Worm (Caenorhabditis elegans) whole organism, L4 larva: ENCODE measurements around the gene F13H6.5.

Experiments used
- D1046.2 ChIP-seq: fragments of 200-800 bp; sonication (Bioruptor generic); IDR thresholded peaks from 2 replicates; pipeline ENCODE4 v1.3.6; 2022; ENCODE audit warnings: missing genetic modification characterization, missing compliant biosample characterization
- F26F4.8 ChIP-seq: fragments of 200-800 bp; sonication (Bioruptor generic); conservative IDR thresholded peaks from 2 replicates; pipeline ENCODE4 v1.3.6; 2022; ENCODE audit warnings: missing genetic modification characterization, missing compliant biosample characterization
- F37D6.2 ChIP-seq: sonication (generic microtip); optimal IDR thresholded peaks from 2 replicates; lab custom pipeline; 2016; ENCODE audit warnings: mild to moderate bottlenecking, missing genetic modification characterization, missing compliant biosample characterization
- F44E2.7 ChIP-seq: fragments of 200-800 bp; sonication (Bioruptor generic); IDR thresholded peaks from 2 replicates; pipeline ENCODE4 v2.1.2; 2022; ENCODE audit warnings: missing genetic modification characterization, missing compliant biosample characterization
- Y48G9A.11 ChIP-seq: fragments of 200-800 bp; sonication (Bioruptor generic); IDR thresholded peaks from 2 replicates; pipeline ENCODE4 v1.3.6; 2022; ENCODE audit warnings: missing genetic modification reagents, missing genetic modification characterization, missing compliant biosample characterization
- Y5F2A.4 ChIP-seq: fragments of 200-800 bp; sonication (Bioruptor generic); optimal IDR thresholded peaks from 2 replicates; lab custom pipeline; 2018; ENCODE audit warnings: mild to moderate bottlenecking, missing genetic modification characterization, missing compliant biosample characterization
- ZK337.2 ChIP-seq: fragments of 200-800 bp; sonication (Bioruptor generic); IDR thresholded peaks from 2 replicates; pipeline ENCODE4 v1.3.6; 2022; ENCODE audit warnings: missing genetic modification reagents, missing genetic modification characterization, missing compliant biosample characterization
- arid-1 ChIP-seq: fragments of 200-800 bp; sonication (Bioruptor generic); conservative IDR thresholded peaks from 2 replicates; pipeline ENCODE4 v1.3.6; 2022; ENCODE audit warnings: missing genetic modification reagents, missing genetic modification characterization, missing compliant biosample characterization
- daf-16 ChIP-seq, 3 experiments: sonication (generic microtip); optimal IDR thresholded peaks; 2 replicates each; lab custom pipeline; 2016 to 2017; ENCODE audit warnings: missing genetic modification characterization in 3 of 3, missing genetic modification reagents in 3 of 3, mild to moderate bottlenecking in 2 of 3, missing compliant biosample characterization in 2 of 3, missing biosample characterization in 1 of 3, moderate library complexity in 1 of 3
- daf-19 ChIP-seq: fragments of 200-800 bp; sonication (Bioruptor generic); conservative IDR thresholded peaks from 2 replicates; pipeline ENCODE4 v1.3.6; 2022; ENCODE audit warnings: missing genetic modification characterization, missing compliant biosample characterization
- daf-8 ChIP-seq: fragments of 200-800 bp; sonication (Bioruptor generic); IDR thresholded peaks from 2 replicates; pipeline ENCODE4 v1.3.6; 2022; ENCODE audit warnings: missing genetic modification characterization, missing compliant biosample characterization
- dmd-6 ChIP-seq: fragments of 200-800 bp; sonication (Bioruptor generic); IDR thresholded peaks from 2 replicates; pipeline ENCODE4 v1.3.6; 2022; ENCODE audit warnings: missing genetic modification reagents, missing genetic modification characterization, missing compliant biosample characterization
- dmd-9 ChIP-seq: fragments of 200-800 bp; sonication (Bioruptor generic); IDR thresholded peaks from 2 replicates; pipeline ENCODE4 v1.3.6; 2022; ENCODE audit warnings: missing genetic modification reagents, missing genetic modification characterization, missing compliant biosample characterization
- duxl-1 ChIP-seq: sonication (generic microtip); optimal IDR thresholded peaks from 2 replicates; lab custom pipeline; 2016; ENCODE audit warnings: mild to moderate bottlenecking, missing genetic modification characterization, moderate library complexity, missing compliant biosample characterization; ENCODE audit not compliant: poor library complexity
- egl-27 ChIP-seq: sonication (generic microtip); optimal IDR thresholded peaks from 3 replicates; lab custom pipeline; 2017; ENCODE audit warnings: missing biosample characterization, missing genetic modification reagents, missing genetic modification characterization
- hif-1 ChIP-seq, 2 experiments: sonication (generic microtip); optimal IDR thresholded peaks; 2 replicates each; lab custom pipeline; 2016 to 2017; ENCODE audit warnings: missing compliant biosample characterization in 2 of 2, missing genetic modification characterization in 2 of 2, missing genetic modification reagents in 2 of 2, missing genotype in 2 of 2, mild to moderate bottlenecking in 1 of 2
- hlh-11 ChIP-seq: fragments of 200-800 bp; sonication (Bioruptor generic); optimal IDR thresholded peaks from 2 replicates; lab custom pipeline; 2018; ENCODE audit warnings: mild to moderate bottlenecking, missing genetic modification characterization, missing compliant biosample characterization
- hmg-1.1 ChIP-seq: fragments of 200-800 bp; sonication (Bioruptor generic); IDR thresholded peaks from 2 replicates; pipeline ENCODE4 v1.3.6; 2022; ENCODE audit warnings: missing genetic modification reagents, missing genetic modification characterization, missing compliant biosample characterization
- lim-7 ChIP-seq: fragments of 200-800 bp; sonication (Bioruptor generic); IDR thresholded peaks from 2 replicates; pipeline ENCODE4 v1.3.6; 2022; ENCODE audit warnings: missing genetic modification characterization, missing compliant biosample characterization
- lin-13 ChIP-seq: fragments of 150-350 bp; optimal IDR thresholded peaks from 2 replicates; lab custom pipeline; 2014; ENCODE audit warnings: missing biosample characterization, missing genetic modification reagents, missing genetic modification characterization
- lin-15B ChIP-seq: fragments of 150-350 bp; sonication (generic microtip); optimal IDR thresholded peaks from 3 replicates; lab custom pipeline; 2014; ENCODE audit warnings: missing biosample characterization, missing genetic modification characterization
- lin-29 ChIP-seq: fragments of 200-800 bp; sonication (Bioruptor generic); IDR thresholded peaks from 2 replicates; pipeline ENCODE4 v1.3.6; 2022; ENCODE audit warnings: missing genetic modification reagents, missing genetic modification characterization, missing compliant biosample characterization
- lin-38 ChIP-seq: fragments of 200-800 bp; sonication (Bioruptor generic); IDR thresholded peaks from 2 replicates; pipeline ENCODE4 v1.3.6; 2022; ENCODE audit warnings: missing genetic modification reagents, missing genetic modification characterization, missing compliant biosample characterization
- lsy-2 ChIP-seq, 2 experiments: fragments of 150-350 bp in 1 of 2; sonication (generic microtip) in 1 of 2; optimal IDR thresholded peaks; 2 replicates each; lab custom pipeline; 2014 to 2017; ENCODE audit warnings: missing biosample characterization in 2 of 2, missing genetic modification characterization in 2 of 2
- madf-5 ChIP-seq, 2 experiments: fragments of 200-800 bp; sonication (Bioruptor generic); IDR thresholded peaks; 2 replicates each; pipeline ENCODE4 v1.3.6; 2022; ENCODE audit warnings: missing compliant biosample characterization in 2 of 2, missing genetic modification characterization in 2 of 2
- madf-9 ChIP-seq: fragments of 200-800 bp; sonication (Bioruptor generic); conservative IDR thresholded peaks from 2 replicates; pipeline ENCODE4 v1.3.6; 2022; ENCODE audit warnings: missing genetic modification reagents, missing genetic modification characterization, missing compliant biosample characterization
- mes-2 ChIP-seq: sonication (generic microtip); optimal IDR thresholded peaks from 2 replicates; lab custom pipeline; 2016; ENCODE audit warnings: missing genotype, mild to moderate bottlenecking, missing genetic modification characterization, missing compliant biosample characterization; ENCODE audit not compliant: poor library complexity, severe bottlenecking
- mxl-2 ChIP-seq: fragments of 200-800 bp; sonication (Bioruptor generic); conservative IDR thresholded peaks from 2 replicates; pipeline ENCODE4 v1.3.6; 2022; ENCODE audit warnings: missing genetic modification reagents, missing genetic modification characterization, missing compliant biosample characterization
- nhr-25 ChIP-seq: sonication (generic microtip); optimal IDR thresholded peaks from 2 replicates; lab custom pipeline; 2017; ENCODE audit warnings: missing genetic modification characterization, mild to moderate bottlenecking, missing compliant biosample characterization, antibody characterized with exemption, moderate library complexity, borderline replicate concordance; ENCODE audit not compliant: insufficient read depth
- nhr-41 ChIP-seq: fragments of 200-800 bp; sonication (Bioruptor generic); IDR thresholded peaks from 2 replicates; pipeline ENCODE4 v1.3.6; 2022; ENCODE audit warnings: missing genetic modification reagents, missing genetic modification characterization, missing compliant biosample characterization
- nhr-42 ChIP-seq: fragments of 200-800 bp; sonication (Bioruptor generic); IDR thresholded peaks from 2 replicates; pipeline ENCODE4 v1.3.6; 2022; ENCODE audit warnings: missing genetic modification characterization, missing compliant biosample characterization
- nhr-48 ChIP-seq: sonication (generic microtip); optimal IDR thresholded peaks from 2 replicates; lab custom pipeline; 2016; ENCODE audit warnings: mild to moderate bottlenecking, missing genetic modification characterization, missing compliant biosample characterization
- nhr-6 ChIP-seq: fragments of 150-350 bp; optimal IDR thresholded peaks from 2 replicates; lab custom pipeline; 2014; ENCODE audit warnings: missing biosample characterization, missing genetic modification characterization
- nhr-77 ChIP-seq: fragments of 150-350 bp; optimal IDR thresholded peaks from 2 replicates; lab custom pipeline; 2014; ENCODE audit warnings: missing biosample characterization, missing genetic modification characterization
- php-3 ChIP-seq: fragments of 200-800 bp; sonication (Bioruptor generic); IDR thresholded peaks from 2 replicates; pipeline ENCODE4 v1.3.6; 2022; ENCODE audit warnings: missing genetic modification reagents, missing genetic modification characterization, missing compliant biosample characterization
- sdz-12 ChIP-seq: fragments of 200-800 bp; sonication (Bioruptor generic); optimal IDR thresholded peaks from 2 replicates; lab custom pipeline; 2018; ENCODE audit warnings: mild to moderate bottlenecking, missing genetic modification characterization, missing compliant biosample characterization
- set-16 ChIP-seq: fragments of 200-800 bp; sonication (Bioruptor generic); IDR thresholded peaks from 2 replicates; pipeline ENCODE4 v1.3.6; 2022; ENCODE audit warnings: missing genetic modification reagents, missing genetic modification characterization, missing compliant biosample characterization
- skn-1 ChIP-seq: fragments of 150-350 bp; optimal IDR thresholded peaks from 2 replicates; lab custom pipeline; 2014; ENCODE audit warnings: missing biosample characterization, missing genetic modification characterization
- snpc-1.2 ChIP-seq: fragments of 200-800 bp; sonication (Bioruptor generic); IDR thresholded peaks from 2 replicates; pipeline ENCODE4 v1.3.6; 2022; ENCODE audit warnings: missing genetic modification reagents, missing genetic modification characterization, missing compliant biosample characterization
- spr-3 ChIP-seq: fragments of 200-800 bp; sonication (Bioruptor generic); optimal IDR thresholded peaks from 2 replicates; lab custom pipeline; 2018; ENCODE audit warnings: mild to moderate bottlenecking, missing genetic modification characterization, missing compliant biosample characterization
- tag-97 ChIP-seq: fragments of 200-800 bp; sonication (Bioruptor generic); IDR thresholded peaks from 2 replicates; pipeline ENCODE4 v1.3.6; 2022; ENCODE audit warnings: missing genetic modification characterization, missing compliant biosample characterization
- tra-1 ChIP-seq: fragments of 200-800 bp; sonication (Bioruptor generic); IDR thresholded peaks from 2 replicates; pipeline ENCODE4 v1.3.6; 2022; ENCODE audit warnings: missing genetic modification reagents, missing genetic modification characterization, missing compliant biosample characterization
- unc-130 ChIP-seq: sonication (generic microtip); optimal IDR thresholded peaks from 2 replicates; lab custom pipeline; 2016; ENCODE audit warnings: missing genetic modification reagents, missing genetic modification characterization, missing compliant biosample characterization
- vab-7 ChIP-seq: fragments of 200-800 bp; sonication (Bioruptor generic); IDR thresholded peaks from 2 replicates; pipeline ENCODE4 v1.3.6; 2022; ENCODE audit warnings: missing genetic modification reagents, missing genetic modification characterization, missing compliant biosample characterization
- zfp-2 ChIP-seq: sonication (generic microtip); optimal IDR thresholded peaks from 2 replicates; lab custom pipeline; 2016; ENCODE audit warnings: mild to moderate bottlenecking, missing genetic modification characterization, missing compliant biosample characterization
- zfp-3 ChIP-seq: fragments of 200-800 bp; sonication (Bioruptor generic); conservative IDR thresholded peaks from 2 replicates; pipeline ENCODE4 v1.3.6; 2022; ENCODE audit warnings: missing genetic modification reagents, missing genetic modification characterization, missing compliant biosample characterization
- zip-2 ChIP-seq: fragments of 150-350 bp; optimal IDR thresholded peaks from 2 replicates; lab custom pipeline; 2014; ENCODE audit warnings: missing biosample characterization, missing genetic modification characterization

The F13H6.5 gene

ce11 chrV:6336108-6336507 is 38.6 kb downstream of the F13H6.5 start, which contains the start of gene T28C12.6:
Gene T28C12.6, minus strand, starts transcription at chrV:6336119.
- no peak for TF ChIP-seq ZK337.2 (GFP tag; lab: Robert Waterston, UW)
- no peak for TF ChIP-seq egl-27 (tag; lab: Kevin White, UChicago)
- TF ChIP-seq lin-38 (GFP tag; lab: Robert Waterston, UW) = no peak
- TF ChIP-seq lin-15B (tag; lab: Kevin White, UChicago) = no peak
- TF ChIP-seq daf-16 (GFP tag; optimal IDR thresholded peaks at IDR 0.05; lab: Kevin White, UChicago) = no peak
- TF ChIP-seq daf-16 (tag; optimal IDR thresholded peaks at IDR 0.05; lab: Kevin White, UChicago) = no peak
- TF ChIP-seq madf-9 (GFP tag; lab: Robert Waterston, UW) = no peak
- TF ChIP-seq dmd-9 (GFP tag; lab: Robert Waterston, UW) = no peak
- no peak for TF ChIP-seq lsy-2 (tag; optimal IDR thresholded peaks at IDR 0.05; lab: Kevin White, UChicago)
- no peak for TF ChIP-seq duxl-1 (tag; lab: Kevin White, UChicago)

ce11 chrV:6335226-6335625 is 39.5 kb downstream of the F13H6.5 start:
- no peak for TF ChIP-seq mes-2 (tag; lab: Kevin White, UChicago)
- TF ChIP-seq zfp-3 (GFP tag; lab: Robert Waterston, UW) = peak; percentile 66; the same call in 1 of the 2 replicates
- TF ChIP-seq mxl-2 (GFP tag; lab: Robert Waterston, UW) = peak; percentile 77
- peak; percentile 88 for TF ChIP-seq snpc-1.2 (GFP tag; lab: Robert Waterston, UW)
- peak; percentile 15 for TF ChIP-seq spr-3
- no peak for TF ChIP-seq nhr-77 (tag; lab: Kevin White, UChicago)
- peak; percentile 41 for TF ChIP-seq duxl-1 (tag; lab: Kevin White, UChicago)
- peak; percentile 80 for TF ChIP-seq vab-7 (GFP tag; lab: Robert Waterston, UW)
- no peak for TF ChIP-seq zfp-2
- peak; percentile 13 for TF ChIP-seq lin-13 (GFP tag; lab: Kevin White, UChicago)
- TF ChIP-seq F44E2.7 (GFP tag; lab: Robert Waterston, UW) = peak; percentile 93
- no peak for TF ChIP-seq sdz-12
- TF ChIP-seq php-3 (GFP tag; lab: Robert Waterston, UW) = peak; percentile 64; the same call in 1 of the 2 replicates
- TF ChIP-seq F26F4.8 (GFP tag; lab: Robert Waterston, UW) = peak; percentile 74; the same call in 1 of the 2 replicates
- no peak for TF ChIP-seq set-16 (GFP tag; lab: Robert Waterston, UW)
- no peak for TF ChIP-seq nhr-6
- TF ChIP-seq lin-29 (GFP tag; lab: Robert Waterston, UW) = 0 out of 2 replicates have a peak, but pooled peaks have one; percentile 58
- peak; percentile 82 for TF ChIP-seq arid-1
- TF ChIP-seq nhr-25 (tag; lab: Kevin White, UChicago) = no peak
- no peak for TF ChIP-seq unc-130 (GFP tag; lab: Kevin White, UChicago)
- TF ChIP-seq hmg-1.1 (GFP tag; lab: Robert Waterston, UW) = peak; percentile 49; the same call in 1 of the 2 replicates
- peak; percentile 54 for TF ChIP-seq Y5F2A.4 (GFP tag; lab: Kevin White, UChicago)
- no peak for TF ChIP-seq tag-97 (GFP tag; lab: Robert Waterston, UW)
- no peak for TF ChIP-seq zip-2 (tag; lab: Kevin White, UChicago)
- TF ChIP-seq madf-5 (GFP tag; IDR thresholded peaks at IDR 0.05; lab: Robert Waterston, UW) = peak; percentile 79 to 82
- peak; percentile 84 for TF ChIP-seq daf-19 (GFP tag; lab: Robert Waterston, UW)
- no peak for TF ChIP-seq hlh-11 (tag; lab: Kevin White, UChicago)
- peak; percentile 73 for TF ChIP-seq tra-1 (GFP tag; lab: Robert Waterston, UW)
- no peak for TF ChIP-seq skn-1 (tag; lab: Kevin White, UChicago)
- TF ChIP-seq nhr-48 = peak; percentile 46
- no peak for TF ChIP-seq hif-1 (tag; optimal IDR thresholded peaks at IDR 0.05; lab: Kevin White, UChicago)
- TF ChIP-seq dmd-6 (GFP tag; lab: Robert Waterston, UW) = no peak; the same call in 1 of the 2 replicates
- no peak for TF ChIP-seq F37D6.2
- TF ChIP-seq D1046.2 (GFP tag; lab: Robert Waterston, UW) = peak; percentile 72; the same call in 1 of the 2 replicates
- peak; percentile 81; the same call in 1 of the 2 replicates for TF ChIP-seq Y48G9A.11
- no peak for TF ChIP-seq daf-8
- 0 out of 2 replicates have a peak, but pooled peaks have one; percentile 43 for TF ChIP-seq nhr-42 (GFP tag; lab: Robert Waterston, UW)
- TF ChIP-seq nhr-41 (GFP tag; lab: Robert Waterston, UW) = peak; percentile 77; the same call in 1 of the 2 replicates
- TF ChIP-seq lim-7 = peak; percentile 96
